Worm (Caenorhabditis elegans) whole organism, young adult: ENCODE results near the gene unc-62.

Experiments
- B0035.1 ChIP-seq: sonication (generic microtip); optimal IDR thresholded peaks from 2 replicates; lab custom pipeline; 2016; ENCODE audit warnings: missing genetic modification characterization, mild to moderate bottlenecking, missing compliant biosample characterization, missing genotype, missing genetic modification reagents
- F49E8.2 ChIP-seq: sonication (generic microtip); optimal IDR thresholded peaks from 3 replicates; lab custom pipeline; 2017; ENCODE audit warnings: missing genetic modification characterization, mild to moderate bottlenecking, missing compliant biosample characterization, antibody characterized with exemption, moderate library complexity; ENCODE audit not compliant: insufficient read depth
- K12H6.12 ChIP-seq: fragments of 200-800 bp; sonication (Bioruptor generic); optimal IDR thresholded peaks from 2 replicates; lab custom pipeline; 2018; ENCODE audit warnings: mild to moderate bottlenecking, missing genetic modification characterization, missing compliant biosample characterization
- dpl-1 ChIP-seq: fragments of 150-350 bp; optimal IDR thresholded peaks from 2 replicates; lab custom pipeline; 2014; ENCODE audit warnings: missing biosample characterization, missing genetic modification reagents, missing genetic modification characterization
- egl-18 ChIP-seq: fragments of 200-800 bp; sonication (Bioruptor generic); IDR thresholded peaks from 2 replicates; pipeline ENCODE4 v1.3.6; 2022; ENCODE audit warnings: missing genetic modification reagents, missing genetic modification characterization, missing compliant biosample characterization
- pbrm-1 ChIP-seq: fragments of 200-800 bp; sonication (Bioruptor generic); IDR thresholded peaks from 2 replicates; pipeline ENCODE4 v1.3.6; 2022; ENCODE audit warnings: missing genetic modification reagents, missing genetic modification characterization, missing compliant biosample characterization

DNA sequence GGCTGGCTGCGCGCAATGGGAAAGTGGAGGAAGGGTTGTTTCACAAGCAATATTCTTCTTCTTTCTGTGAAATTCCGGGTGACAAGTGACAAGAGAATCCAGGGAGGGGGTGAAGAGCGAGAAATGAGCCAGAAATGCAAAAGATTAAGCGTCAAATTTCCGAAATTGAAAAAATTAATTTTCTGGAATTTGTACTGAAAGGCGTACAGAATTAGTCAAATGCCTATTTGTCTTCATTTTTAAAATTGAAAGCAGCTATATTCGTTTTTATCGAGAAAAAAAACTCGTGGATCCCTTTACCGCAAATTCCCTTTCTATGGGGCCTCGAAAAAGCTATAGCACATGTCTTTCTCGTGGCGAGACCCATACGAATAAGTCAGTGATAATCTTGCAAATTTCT lies 38.5 kb downstream of the unc-62 start:
- TF ChIP-seq dpl-1, result no peak
- TF ChIP-seq pbrm-1 (GFP tag; lab: Robert Waterston, UW), result no peak
- no peak for TF ChIP-seq K12H6.12
- no peak for TF ChIP-seq B0035.1 (tag; lab: Kevin White, UChicago)
- TF ChIP-seq F49E8.2 (tag; lab: Kevin White, UChicago), result no peak
- TF ChIP-seq egl-18 (GFP tag; lab: Robert Waterston, UW), result no peak
